Fruit fly (Drosophila melanogaster) whole organism, prepupa: Measurements from ENCODE around the gene Kif19A.

ENCODE experiments used
- CG10669 ChIP-seq: fragments of 200-800 bp; sonication (Bioruptor generic); optimal IDR thresholded peaks from 3 replicates; lab custom pipeline; 2018; ENCODE audit warnings: missing biosample characterization, mild to moderate bottlenecking, missing genetic modification characterization, moderate library complexity
- CG11294 ChIP-seq: fragments of 200-800 bp; sonication (Bioruptor generic); IDR thresholded peaks from 2 replicates; pipeline ENCODE4 v1.3.6; 2022; ENCODE audit warnings: missing biosample characterization, missing genetic modification characterization
- CG11762 ChIP-seq: fragments of 200-800 bp; sonication (Bioruptor generic); optimal IDR thresholded peaks from 3 replicates; lab custom pipeline; 2016; ENCODE audit warnings: missing biosample characterization, missing genetic modification characterization; ENCODE audit not compliant: insufficient read depth
- CG11902 ChIP-seq: fragments of 200-800 bp; sonication (Bioruptor generic); optimal IDR thresholded peaks from 3 replicates; lab custom pipeline; 2016; ENCODE audit warnings: missing biosample characterization, missing genetic modification characterization
- CG15336 ChIP-seq: fragments of 200-800 bp; sonication (Bioruptor generic); IDR thresholded peaks from 2 replicates; pipeline ENCODE4 v1.3.6; 2022; ENCODE audit warnings: missing biosample characterization, missing genetic modification characterization
- CG1621 ChIP-seq: fragments of 200-800 bp; sonication (Bioruptor generic); optimal IDR thresholded peaks from 3 replicates; lab custom pipeline; 2018; ENCODE audit warnings: missing biosample characterization, mild to moderate bottlenecking, missing genetic modification characterization
- CG31627 ChIP-seq: fragments of 200-800 bp; sonication (Bioruptor generic); optimal IDR thresholded peaks from 3 replicates; lab custom pipeline; 2016; ENCODE audit warnings: missing biosample characterization, missing genetic modification characterization
- CG32006 ChIP-seq: fragments of 200-800 bp; sonication (Bioruptor generic); optimal IDR thresholded peaks from 3 replicates; lab custom pipeline; 2017; ENCODE audit warnings: missing biosample characterization, mild to moderate bottlenecking, missing genetic modification characterization
- CG6163 ChIP-seq: fragments of 200-800 bp; sonication (Bioruptor generic); IDR thresholded peaks from 3 replicates; pipeline ENCODE4 v1.3.6; 2022; ENCODE audit warnings: missing biosample characterization, missing genetic modification characterization
- CG6854 ChIP-seq: fragments of 200-800 bp; sonication (Bioruptor generic); optimal IDR thresholded peaks from 2 replicates; lab custom pipeline; 2017; ENCODE audit warnings: missing biosample characterization, mild to moderate bottlenecking, missing genetic modification characterization
- CG7368 ChIP-seq: fragments of 200-800 bp; sonication (Bioruptor generic); optimal IDR thresholded peaks from 3 replicates; lab custom pipeline; 2016; ENCODE audit warnings: missing biosample characterization, missing genetic modification characterization
- CG8632 ChIP-seq: fragments of 200-800 bp; sonication (Bioruptor generic); optimal IDR thresholded peaks from 3 replicates; lab custom pipeline; 2016; ENCODE audit warnings: missing biosample characterization, missing genetic modification characterization
- CG9139 ChIP-seq: fragments of 200-800 bp; sonication (Bioruptor generic); optimal IDR thresholded peaks from 3 replicates; lab custom pipeline; 2017; ENCODE audit warnings: missing biosample characterization, mild to moderate bottlenecking, missing genetic modification characterization
- Eip75B ChIP-seq: fragments of 200-800 bp; sonication (Bioruptor generic); optimal IDR thresholded peaks from 3 replicates; lab custom pipeline; 2016; ENCODE audit warnings: missing biosample characterization, missing genetic modification characterization
- Eip78C ChIP-seq: fragments of 200-800 bp; sonication (Bioruptor generic); peaks from one replicate; lab custom pipeline; 2016; ENCODE audit warnings: missing biosample characterization, missing genetic modification characterization
- Eip93F ChIP-seq: fragments of 200-800 bp; sonication (Bioruptor generic); optimal IDR thresholded peaks from 2 replicates; lab custom pipeline; 2016; ENCODE audit warnings: missing biosample characterization, mild to moderate bottlenecking, missing genetic modification characterization
- Ets21C ChIP-seq: fragments of 200-800 bp; sonication (Bioruptor generic); optimal IDR thresholded peaks from 3 replicates; lab custom pipeline; 2016; ENCODE audit warnings: missing biosample characterization, missing genetic modification characterization
- Gug ChIP-seq: fragments of 200-800 bp; sonication (Bioruptor generic); IDR thresholded peaks from 2 replicates; pipeline ENCODE4 v1.3.6; 2022; ENCODE audit warnings: missing biosample characterization, missing genetic modification characterization
- Hr38 ChIP-seq: sonication (Bioruptor generic); optimal IDR thresholded peaks from 2 replicates; lab custom pipeline; 2016; ENCODE audit warnings: missing biosample characterization, missing genetic modification characterization
- Hr39 ChIP-seq: fragments of 200-800 bp; sonication (Bioruptor generic); optimal IDR thresholded peaks from 2 replicates; lab custom pipeline; 2016; ENCODE audit warnings: missing biosample characterization, missing genetic modification characterization
- Hr4 ChIP-seq: fragments of 200-800 bp; sonication (Bioruptor generic); optimal IDR thresholded peaks from 3 replicates; lab custom pipeline; 2016; ENCODE audit warnings: missing biosample characterization, missing genetic modification characterization
- Lpt ChIP-seq: fragments of 200-800 bp; sonication (Bioruptor generic); optimal IDR thresholded peaks from 3 replicates; lab custom pipeline; 2016; ENCODE audit warnings: missing biosample characterization, missing genetic modification characterization
- OdsH ChIP-seq: fragments of 200-800 bp; sonication (Bioruptor generic); optimal IDR thresholded peaks from 3 replicates; lab custom pipeline; 2016; ENCODE audit warnings: missing biosample characterization, missing genetic modification characterization
- Sox102F ChIP-seq: fragments of 200-800 bp; sonication (Bioruptor generic); optimal IDR thresholded peaks from 2 replicates; lab custom pipeline; 2016; ENCODE audit warnings: missing biosample characterization, mild to moderate bottlenecking, missing genetic modification characterization
- achi ChIP-seq: fragments of 200-800 bp; sonication (Bioruptor generic); optimal IDR thresholded peaks from 3 replicates; lab custom pipeline; 2016; ENCODE audit warnings: missing biosample characterization, missing genetic modification characterization
- cyc ChIP-seq: fragments of 200-800 bp; sonication (Bioruptor generic); optimal IDR thresholded peaks from 3 replicates; lab custom pipeline; 2016; ENCODE audit warnings: missing biosample characterization, missing genetic modification characterization
- dac ChIP-seq: fragments of 200-800 bp; sonication (Bioruptor generic); optimal IDR thresholded peaks from 2 replicates; lab custom pipeline; 2017; ENCODE audit warnings: missing biosample characterization, mild to moderate bottlenecking, missing genetic modification characterization
- dsx ChIP-seq: fragments of 200-800 bp; optimal IDR thresholded peaks from 3 replicates; lab custom pipeline; 2019; ENCODE audit warnings: missing biosample characterization, mild to moderate bottlenecking, missing genetic modification characterization, moderate library complexity; ENCODE audit not compliant: poor library complexity, severe bottlenecking
- eg ChIP-seq: fragments of 200-800 bp; sonication (Bioruptor generic); IDR thresholded peaks from 3 replicates; pipeline ENCODE4 v1.3.6; 2022; ENCODE audit warnings: missing biosample characterization, missing genetic modification characterization
- esn ChIP-seq: fragments of 200-800 bp; sonication (Bioruptor generic); optimal IDR thresholded peaks from 2 replicates; lab custom pipeline; 2016; ENCODE audit warnings: missing biosample characterization, mild to moderate bottlenecking, missing genetic modification characterization, moderate library complexity
- fd59A ChIP-seq: fragments of 200-800 bp; sonication (Bioruptor generic); optimal IDR thresholded peaks from 2 replicates; lab custom pipeline; 2017; ENCODE audit warnings: missing biosample characterization, mild to moderate bottlenecking, missing genetic modification characterization, missing genetic modification reagents
- fd85E ChIP-seq: fragments of 200-800 bp; sonication (Bioruptor generic); optimal IDR thresholded peaks from 3 replicates; lab custom pipeline; 2016; ENCODE audit warnings: missing biosample characterization, missing genetic modification characterization
- fkh ChIP-seq: fragments of 200-800 bp; sonication (Bioruptor generic); optimal IDR thresholded peaks from 3 replicates; lab custom pipeline; 2017; ENCODE audit warnings: missing biosample characterization, mild to moderate bottlenecking, missing genetic modification characterization, moderate library complexity
- lz ChIP-seq: fragments of 200-800 bp; sonication (Bioruptor generic); optimal IDR thresholded peaks from 3 replicates; lab custom pipeline; 2016; ENCODE audit warnings: missing biosample characterization, missing genetic modification characterization
- net ChIP-seq: fragments of 200-800 bp; sonication (Bioruptor generic); optimal IDR thresholded peaks from 3 replicates; lab custom pipeline; 2016; ENCODE audit warnings: missing biosample characterization, missing genetic modification characterization
- pdm3 ChIP-seq: fragments of 200-800 bp; sonication (Bioruptor generic); optimal IDR thresholded peaks from 3 replicates; lab custom pipeline; 2016; ENCODE audit warnings: missing biosample characterization, missing genetic modification characterization

Gene Kif19A

dm6 chr3R:14118350-14118749 lies at the start of gene Kif19A:
Gene Kif19A, minus strand, starts transcription at chr3R:14118450.
- TF ChIP-seq dac (GFP tag; lab: Kevin White, UChicago), result no peak
- no peak for TF ChIP-seq CG31627 (GFP tag; lab: Kevin White, UChicago)
- TF ChIP-seq CG9139 (GFP tag; lab: Kevin White, UChicago), result no peak
- no peak for TF ChIP-seq CG7368 (GFP tag; lab: Kevin White, UChicago)
- no peak for TF ChIP-seq Hr4 (GFP tag; lab: Kevin White, UChicago)
- TF ChIP-seq CG1621 (tag; lab: Kevin White, UChicago), result no peak
- TF ChIP-seq cyc, result no peak
- TF ChIP-seq Eip93F (GFP tag; lab: Kevin White, UChicago), result no peak
- no peak for TF ChIP-seq net
- no peak for TF ChIP-seq eg (GFP tag; lab: Robert Waterston, UW)
- no peak for TF ChIP-seq achi
- TF ChIP-seq Sox102F, result no peak
- no peak for TF ChIP-seq CG11762
- no peak for TF ChIP-seq fkh (GFP tag; lab: Kevin White, UChicago)
- TF ChIP-seq CG10669 (GFP tag; lab: Kevin White, UChicago), result no peak
- TF ChIP-seq Ets21C (GFP tag; lab: Kevin White, UChicago), result no peak
- TF ChIP-seq CG32006 (GFP tag; lab: Kevin White, UChicago), result no peak

DNA sequence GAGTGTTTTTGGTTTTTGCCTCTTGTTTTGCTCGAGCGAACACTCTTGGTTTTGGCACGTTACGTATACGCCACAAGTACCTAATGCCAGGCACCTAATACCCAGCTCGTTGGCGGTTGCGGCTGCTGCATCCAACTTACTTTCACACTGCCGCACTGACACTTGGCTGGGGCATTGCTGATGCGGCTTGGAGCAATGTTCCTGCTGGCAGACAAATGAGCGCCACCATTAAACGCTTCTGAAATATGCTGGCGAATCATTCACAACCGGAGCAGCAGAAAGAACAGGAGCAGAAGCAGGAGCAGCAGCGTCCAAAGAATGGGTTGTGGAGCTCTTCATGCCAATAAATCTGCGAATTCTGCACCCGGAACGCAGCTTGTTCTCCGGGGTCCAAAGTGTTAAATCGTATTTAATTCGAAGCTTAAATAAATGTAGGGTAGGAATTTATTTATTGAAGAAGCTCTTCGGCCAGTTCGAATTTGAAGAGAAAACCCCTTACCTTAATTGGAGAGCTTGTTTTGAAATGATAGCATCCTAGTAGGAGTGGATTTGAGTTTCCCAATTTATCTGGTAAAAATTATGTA lies 44.0 kb upstream of the Kif19A start, which contains the start of gene CG3199:
Gene CG3199, plus strand, starts transcription at position 534 of the 584 bp plus-strand sequence.
- TF ChIP-seq lz (GFP tag; lab: Kevin White, UChicago) (no peak), CG15336 (GFP tag; lab: Robert Waterston, UW) (no peak), Hr38 (GFP tag; lab: Kevin White, UChicago) (no peak), CG9139 (GFP tag; lab: Kevin White, UChicago) (no peak), OdsH (GFP tag; lab: Kevin White, UChicago) (no peak), CG7368 (GFP tag; lab: Kevin White, UChicago) (no peak), esn (no peak), fd85E (GFP tag; lab: Kevin White, UChicago) (no peak), CG6163 (GFP tag; lab: Robert Waterston, UW) (no peak), cyc (no peak)

DNA sequence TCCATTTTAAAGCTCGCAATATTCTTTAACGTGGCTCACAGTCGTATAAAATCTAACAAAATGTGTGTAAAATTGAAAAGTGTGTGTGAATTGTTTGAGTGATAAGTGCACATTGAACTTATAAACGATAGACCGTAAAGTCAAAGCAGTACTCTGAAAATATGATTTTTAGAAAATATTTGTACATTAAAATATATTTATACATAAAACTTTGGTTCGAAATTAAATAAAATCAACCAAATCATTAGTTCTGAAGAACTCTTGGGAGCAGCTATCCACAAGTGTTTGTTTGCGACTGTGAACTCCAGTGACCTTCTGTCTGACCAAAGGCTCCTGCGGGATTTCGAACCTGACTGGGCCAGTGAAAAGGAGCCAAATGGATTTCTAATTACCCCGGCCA lies 41.9 kb upstream of the Kif19A start, which contains the start of gene CG31327:
Gene CG31327, minus strand, starts transcription at position 101 of the 400 bp plus-strand sequence.
- TF ChIP-seq dsx (GFP tag; lab: Kevin White, UChicago), result no peak

DNA sequence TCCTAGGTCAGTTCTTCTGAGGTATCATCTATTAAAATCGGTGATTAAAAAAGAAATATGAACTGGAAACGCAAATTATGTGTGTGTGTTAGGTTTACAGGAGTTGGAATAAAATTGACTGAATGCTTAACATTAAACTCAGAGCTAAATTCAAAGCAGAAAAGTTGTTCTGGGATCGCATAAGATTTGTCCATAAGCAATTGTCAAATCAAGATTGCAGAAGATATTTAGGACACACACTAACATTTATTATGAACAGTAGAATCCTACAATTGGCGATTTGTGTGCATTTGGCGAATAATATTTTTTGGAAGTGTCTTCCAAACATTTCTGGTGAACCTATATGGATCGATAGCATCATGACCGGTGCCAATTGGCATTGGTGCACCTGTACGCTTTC lies 39.1 kb upstream of the Kif19A start, which contains the start of gene CG31533:
Gene CG31533, minus strand, starts transcription at position 101 of the 400 bp plus-strand sequence.
- TF ChIP-seq CG11294 (GFP tag; lab: Robert Waterston, UW) (no peak), Eip75B (GFP tag; lab: Kevin White, UChicago) (no peak), CG6854 (no peak), CG8632 (GFP tag; lab: Kevin White, UChicago) (no peak), fd59A (GFP tag; lab: Kevin White, UChicago) (no peak), Hr39 (GFP tag; lab: Kevin White, UChicago) (no peak), CG11902 (GFP tag; lab: Kevin White, UChicago) (no peak), Gug (GFP tag; lab: Robert Waterston, UW) (no peak), CG9139 (GFP tag; lab: Kevin White, UChicago) (no peak)

- TF ChIP-seq Lpt (GFP tag; lab: Kevin White, UChicago), result no peak
- TF ChIP-seq fd85E (GFP tag; lab: Kevin White, UChicago), result no peak
- TF ChIP-seq pdm3, result no peak
- TF ChIP-seq Hr38 (GFP tag; lab: Kevin White, UChicago), result no peak
- no peak for TF ChIP-seq dsx (GFP tag; lab: Kevin White, UChicago)
- TF ChIP-seq fd59A (GFP tag; lab: Kevin White, UChicago), result no peak
- no peak for TF ChIP-seq Gug (GFP tag; lab: Robert Waterston, UW)
- no peak for TF ChIP-seq CG7368 (GFP tag; lab: Kevin White, UChicago)
- TF ChIP-seq CG11762, result no peak
- no peak for TF ChIP-seq CG32006 (GFP tag; lab: Kevin White, UChicago)
- TF ChIP-seq Eip78C (GFP tag; lab: Kevin White, UChicago), result no peak
Observed at dm6 chr3R:14154341-14154740, 36.1 kb upstream of the Kif19A start, which contains the start of gene CG44215. Gene CG44215, minus strand, starts transcription at chr3R:14154441.
